Worm (Caenorhabditis elegans) whole organism, L3 larva: Measurements from ENCODE around the gene C16A3.2.
A peak's percentile ranks its signal among the peaks of the same experiment; 100 is the strongest.

ENCODE experiments used
- R02D3.7 ChIP-seq: fragments of 150-350 bp; optimal IDR thresholded peaks from 2 replicates; lab custom pipeline; 2014; ENCODE audit warnings: missing biosample characterization, missing genetic modification characterization
- ZK546.5 ChIP-seq: sonication (generic microtip); optimal IDR thresholded peaks from 2 replicates; lab custom pipeline; 2017; ENCODE audit warnings: missing biosample characterization, missing genetic modification characterization
- aly-2 ChIP-seq: fragments of 150-350 bp; optimal IDR thresholded peaks from 2 replicates; lab custom pipeline; 2014; ENCODE audit warnings: missing biosample characterization, missing genetic modification characterization
- ama-1 ChIP-seq: fragments of 150-350 bp; optimal IDR thresholded peaks from 2 replicates; lab custom pipeline; 2018
- ceh-16 ChIP-seq: sonication (generic microtip); optimal IDR thresholded peaks from 2 replicates; lab custom pipeline; 2017; ENCODE audit warnings: missing biosample characterization, missing genetic modification characterization
- ceh-28 ChIP-seq: fragments of 150-350 bp; optimal IDR thresholded peaks from 2 replicates; lab custom pipeline; 2014; ENCODE audit warnings: missing biosample characterization, missing genetic modification reagents, missing genetic modification characterization
- ceh-82 ChIP-seq: fragments of 150-350 bp; optimal IDR thresholded peaks from 2 replicates; lab custom pipeline; 2014; ENCODE audit warnings: missing biosample characterization, missing genetic modification characterization
- ceh-9 ChIP-seq: sonication (generic microtip); optimal IDR thresholded peaks from 2 replicates; lab custom pipeline; 2018; ENCODE audit warnings: missing biosample characterization, missing genetic modification characterization
- daf-12 ChIP-seq: fragments of 150-350 bp; optimal IDR thresholded peaks from 2 replicates; lab custom pipeline; 2014; ENCODE audit warnings: missing biosample characterization, missing genetic modification reagents, missing genetic modification characterization
- egl-27 ChIP-seq: sonication (generic microtip); optimal IDR thresholded peaks from 4 replicates; lab custom pipeline; 2017; ENCODE audit warnings: missing biosample characterization, missing genetic modification reagents, missing genetic modification characterization
- egl-5 ChIP-seq: fragments of 150-350 bp; optimal IDR thresholded peaks from 2 replicates; lab custom pipeline; 2017; ENCODE audit warnings: missing biosample characterization, missing genetic modification reagents, missing genetic modification characterization, inconsistent platforms
- elt-1 ChIP-seq: fragments of 150-350 bp; optimal IDR thresholded peaks from 2 replicates; lab custom pipeline; 2014; ENCODE audit warnings: missing biosample characterization, missing genetic modification characterization
- elt-2 ChIP-seq: sonication (generic microtip); optimal IDR thresholded peaks from 2 replicates; lab custom pipeline; 2016; ENCODE audit warnings: missing genetic modification reagents, mild to moderate bottlenecking, missing genetic modification characterization, missing compliant biosample characterization
- elt-3 ChIP-seq, 3 experiments: fragments of 150-350 bp in 1 of 3; sonication (generic microtip) in 2 of 3; optimal IDR thresholded peaks; 2 replicates in 2 of 3; 4 replicates in 1 of 3; lab custom pipeline; 2014 to 2017; ENCODE audit warnings: missing biosample characterization in 3 of 3, missing genetic modification characterization in 3 of 3
- eor-1 ChIP-seq, 2 experiments: fragments of 150-350 bp; optimal IDR thresholded peaks; 2 replicates each; lab custom pipeline; 2014 to 2018; ENCODE audit warnings: missing biosample characterization in 2 of 2, missing genetic modification characterization in 2 of 2
- fkh-10 ChIP-seq: sonication (generic microtip); optimal IDR thresholded peaks from 2 replicates; lab custom pipeline; 2017; ENCODE audit warnings: missing biosample characterization, missing genetic modification reagents, missing genetic modification characterization
- fkh-2 ChIP-seq: fragments of 150-350 bp; optimal IDR thresholded peaks from 2 replicates; lab custom pipeline; 2014; ENCODE audit warnings: missing biosample characterization, missing genetic modification reagents, missing genetic modification characterization
- fos-1 ChIP-seq: fragments of 150-350 bp; optimal IDR thresholded peaks from 2 replicates; lab custom pipeline; 2014; ENCODE audit warnings: missing biosample characterization, missing genetic modification characterization
- hmg-11 ChIP-seq: sonication (generic microtip); optimal IDR thresholded peaks from 2 replicates; lab custom pipeline; 2016; ENCODE audit warnings: missing genetic modification characterization, missing compliant biosample characterization
- jun-1 ChIP-seq: fragments of 150-350 bp; optimal IDR thresholded peaks from 2 replicates; lab custom pipeline; 2014; ENCODE audit warnings: missing biosample characterization, missing genetic modification reagents, missing genetic modification characterization
- lin-15B ChIP-seq: fragments of 150-350 bp; optimal IDR thresholded peaks from 2 replicates; lab custom pipeline; 2014; ENCODE audit warnings: missing biosample characterization, missing genetic modification characterization
- lin-39 ChIP-seq: fragments of 150-350 bp; optimal IDR thresholded peaks from 2 replicates; lab custom pipeline; 2018; ENCODE audit warnings: missing biosample characterization, missing genetic modification reagents, missing genetic modification characterization
- lsy-12 ChIP-seq: sonication (generic microtip); optimal IDR thresholded peaks from 2 replicates; lab custom pipeline; 2016; ENCODE audit warnings: mild to moderate bottlenecking, missing genetic modification characterization, missing compliant biosample characterization
- mdl-1 ChIP-seq: fragments of 150-350 bp; optimal IDR thresholded peaks from 2 replicates; lab custom pipeline; 2014; ENCODE audit warnings: missing biosample characterization, missing genetic modification characterization
- mml-1 ChIP-seq: fragments of 150-350 bp; sonication (generic microtip); optimal IDR thresholded peaks from 3 replicates; lab custom pipeline; 2014; ENCODE audit warnings: missing biosample characterization, missing genetic modification characterization
- nfya-1 ChIP-seq: sonication (generic microtip); optimal IDR thresholded peaks from 2 replicates; lab custom pipeline; 2017; ENCODE audit warnings: missing genetic modification characterization, mild to moderate bottlenecking, missing compliant biosample characterization, antibody characterized with exemption, moderate library complexity; ENCODE audit not compliant: insufficient read depth
- nhr-11 ChIP-seq: fragments of 150-350 bp; optimal IDR thresholded peaks from 2 replicates; lab custom pipeline; 2014; ENCODE audit warnings: missing biosample characterization, missing genetic modification characterization
- nhr-12 ChIP-seq: fragments of 150-350 bp; optimal IDR thresholded peaks from 2 replicates; lab custom pipeline; 2014; ENCODE audit warnings: missing biosample characterization, missing genetic modification characterization
- nhr-23 ChIP-seq: fragments of 150-350 bp; optimal IDR thresholded peaks from 2 replicates; lab custom pipeline; 2014; ENCODE audit warnings: missing biosample characterization, missing genetic modification reagents, missing genetic modification characterization
- nhr-237 ChIP-seq: fragments of 150-350 bp; optimal IDR thresholded peaks from 2 replicates; lab custom pipeline; 2014; ENCODE audit warnings: missing biosample characterization, missing genetic modification characterization
- nhr-25 ChIP-seq: sonication (generic microtip); optimal IDR thresholded peaks from 2 replicates; lab custom pipeline; 2017; ENCODE audit warnings: missing biosample characterization, missing genetic modification characterization
- nhr-28 ChIP-seq: fragments of 150-350 bp; optimal IDR thresholded peaks from 2 replicates; lab custom pipeline; 2014; ENCODE audit warnings: missing biosample characterization, missing genetic modification characterization
- nhr-43 ChIP-seq: sonication (generic microtip); optimal IDR thresholded peaks from 2 replicates; lab custom pipeline; 2016; ENCODE audit warnings: mild to moderate bottlenecking, missing genetic modification characterization, missing compliant biosample characterization; ENCODE audit not compliant: poor library complexity, severe bottlenecking
- nhr-67 ChIP-seq: fragments of 150-350 bp; optimal IDR thresholded peaks from 2 replicates; lab custom pipeline; 2014; ENCODE audit warnings: missing biosample characterization, missing genetic modification characterization
- nhr-76 ChIP-seq: fragments of 150-350 bp; sonication (generic microtip); optimal IDR thresholded peaks from 5 replicates; lab custom pipeline; 2014; ENCODE audit warnings: missing biosample characterization, missing genetic modification characterization
- nhr-77 ChIP-seq: fragments of 150-350 bp; optimal IDR thresholded peaks from 2 replicates; lab custom pipeline; 2014; ENCODE audit warnings: missing biosample characterization, missing genetic modification characterization
- pha-4 ChIP-seq: fragments of 150-350 bp; optimal IDR thresholded peaks from 2 replicates; lab custom pipeline; 2014; ENCODE audit warnings: missing biosample characterization, missing genetic modification reagents, missing genetic modification characterization
- pqm-1 ChIP-seq: fragments of 150-350 bp; optimal IDR thresholded peaks from 2 replicates; lab custom pipeline; 2017; ENCODE audit warnings: missing biosample characterization, missing genetic modification characterization, inconsistent platforms
- sea-2 ChIP-seq: fragments of 150-350 bp; sonication (generic microtip); optimal IDR thresholded peaks from 4 replicates; lab custom pipeline; 2014; ENCODE audit warnings: missing biosample characterization, missing genetic modification reagents, missing genetic modification characterization
- skn-1 ChIP-seq: fragments of 150-350 bp; optimal IDR thresholded peaks from 2 replicates; lab custom pipeline; 2014; ENCODE audit warnings: missing biosample characterization, missing genetic modification characterization
- snpc-4 ChIP-seq: fragments of 150-350 bp; optimal IDR thresholded peaks from 2 replicates; lab custom pipeline; 2014; ENCODE audit warnings: missing biosample characterization, missing genetic modification characterization
- tbx-2 ChIP-seq: sonication (generic microtip); optimal IDR thresholded peaks from 2 replicates; lab custom pipeline; 2016; ENCODE audit warnings: mild to moderate bottlenecking, missing genetic modification characterization, missing compliant biosample characterization
- unc-39 ChIP-seq: sonication (generic microtip); optimal IDR thresholded peaks from 4 replicates; lab custom pipeline; 2017; ENCODE audit warnings: missing biosample characterization, missing genetic modification characterization
- unc-62 ChIP-seq: fragments of 150-350 bp; sonication (generic microtip); optimal IDR thresholded peaks from 4 replicates; lab custom pipeline; 2014; ENCODE audit warnings: missing biosample characterization, missing genetic modification reagents, missing genetic modification characterization
- zag-1 ChIP-seq: fragments of 150-350 bp; optimal IDR thresholded peaks from 2 replicates; lab custom pipeline; 2014; ENCODE audit warnings: missing biosample characterization, missing genetic modification characterization
- ztf-11 ChIP-seq: fragments of 150-350 bp; optimal IDR thresholded peaks from 2 replicates; lab custom pipeline; 2014; ENCODE audit warnings: missing biosample characterization, missing genetic modification characterization
- ztf-4 ChIP-seq: fragments of 150-350 bp; optimal IDR thresholded peaks from 2 replicates; lab custom pipeline; 2014; ENCODE audit warnings: missing biosample characterization, missing genetic modification characterization

C16A3.2 gene

DNA sequence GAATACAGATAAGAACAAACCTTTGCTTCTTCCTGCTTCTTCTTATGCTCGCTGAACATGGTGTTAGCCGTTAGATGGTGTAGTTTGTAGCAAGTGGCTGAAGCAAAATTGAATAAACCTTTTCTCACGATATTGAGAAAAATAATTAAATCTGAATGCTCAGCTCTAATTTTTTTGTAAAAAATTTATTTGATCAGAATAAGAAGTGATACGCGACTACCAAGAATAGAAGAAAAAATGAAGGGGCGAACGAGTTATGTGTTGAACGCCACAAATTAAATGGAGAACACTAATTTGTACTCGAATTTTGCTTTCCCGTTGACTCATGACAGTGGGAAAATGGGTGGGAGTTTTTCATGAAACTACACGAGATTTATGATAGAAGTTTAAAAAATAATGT lies 46.4 kb upstream of the C16A3.2 start, which contains the start of gene C56G2.9:
TSS of gene C56G2.9 (minus strand) at position 101 of the 400 bp plus-strand sequence.
- TF ChIP-seq nhr-76 (tag; lab: Kevin White, UChicago) (no peak), hmg-11 (tag; lab: Kevin White, UChicago) (no peak), ztf-4 (no peak), elt-1 (no peak), fkh-10 (GFP tag; lab: Kevin White, UChicago) (no peak), ceh-9 (tag; lab: Kevin White, UChicago) (no peak), nhr-237 (tag; lab: Kevin White, UChicago) (no peak), nhr-43 (tag; lab: Kevin White, UChicago) (no peak), eor-1 (tag; optimal IDR thresholded peaks at IDR 0.05; lab: Kevin White, UChicago) (no peak), egl-27 (tag; lab: Kevin White, UChicago) (no peak), ceh-28 (tag; lab: Kevin White, UChicago) (no peak), unc-39 (no peak)

ce11 chrIII:6344737-6345136 lies 44.9 kb upstream of the C16A3.2 start:
- TF ChIP-seq nhr-23 (tag; lab: Kevin White, UChicago) (peak; percentile 79), nhr-28 (tag; lab: Kevin White, UChicago) (no peak), jun-1 (tag; lab: Kevin White, UChicago) (peak; percentile 72), R02D3.7 (tag; lab: Kevin White, UChicago) (peak; percentile 53), fos-1 (tag; lab: Kevin White, UChicago) (no peak), aly-2 (tag; lab: Kevin White, UChicago) (no peak), unc-39 (no peak), ztf-4 (no peak), nhr-76 (tag; lab: Kevin White, UChicago) (no peak), daf-12 (tag; lab: Kevin White, UChicago) (no peak), fkh-2 (no peak), elt-3 (tag; optimal IDR thresholded peaks at IDR 0.05; lab: Kevin White, UChicago) (no peak), nhr-25 (peak; percentile 87), eor-1 (tag; optimal IDR thresholded peaks at IDR 0.05; lab: Kevin White, UChicago) (no peak), fkh-10 (GFP tag; lab: Kevin White, UChicago) (no peak), egl-27 (tag; lab: Kevin White, UChicago) (no peak), elt-2 (tag; lab: Kevin White, UChicago) (peak; percentile 54), skn-1 (tag; lab: Kevin White, UChicago) (peak; percentile 32), ceh-9 (tag; lab: Kevin White, UChicago) (no peak), ZK546.5 (tag; lab: Kevin White, UChicago) (no peak), egl-5 (tag; lab: Kevin White, UChicago) (no peak), ztf-11 (tag; lab: Kevin White, UChicago) (no peak), sea-2 (GFP tag; lab: Kevin White, UChicago) (no peak), ama-1 (lab: Kevin White, UChicago) (peak; percentile 73), ceh-28 (tag; lab: Kevin White, UChicago) (peak; percentile 47), lsy-12 (peak; percentile 75), unc-62 (GFP tag; lab: Kevin White, UChicago) (no peak), mml-1 (no peak), nhr-67 (tag; lab: Kevin White, UChicago) (no peak), ceh-82 (tag; lab: Kevin White, UChicago) (peak; percentile 54), pha-4 (tag; lab: Kevin White, UChicago) (peak; percentile 95), nhr-77 (tag; lab: Kevin White, UChicago) (no peak), pqm-1 (tag; lab: Kevin White, UChicago) (peak; percentile 36), nhr-11 (no peak), mdl-1 (tag; lab: Kevin White, UChicago) (no peak), elt-1 (no peak), tbx-2 (tag; lab: Kevin White, UChicago) (peak; percentile 35), snpc-4 (tag; lab: Kevin White, UChicago) (peak; percentile 81), lin-15B (tag; lab: Kevin White, UChicago) (peak; percentile 81), nhr-12 (tag; lab: Kevin White, UChicago) (no peak), lin-39 (tag; lab: Kevin White, UChicago) (peak; percentile 52), hmg-11 (tag; lab: Kevin White, UChicago) (peak; percentile 92), nhr-43 (tag; lab: Kevin White, UChicago) (peak; percentile 36), ceh-16 (tag; lab: Kevin White, UChicago) (no peak), zag-1 (no peak), nhr-237 (tag; lab: Kevin White, UChicago) (no peak), nfya-1 (tag; lab: Kevin White, UChicago) (peak; percentile 92)
